Worm (Caenorhabditis elegans): Measurements from ENCODE around the gene ten-1.
A peak's percentile ranks its signal among the peaks of the same experiment; 100 is the strongest.

ten-1 gene

DNA sequence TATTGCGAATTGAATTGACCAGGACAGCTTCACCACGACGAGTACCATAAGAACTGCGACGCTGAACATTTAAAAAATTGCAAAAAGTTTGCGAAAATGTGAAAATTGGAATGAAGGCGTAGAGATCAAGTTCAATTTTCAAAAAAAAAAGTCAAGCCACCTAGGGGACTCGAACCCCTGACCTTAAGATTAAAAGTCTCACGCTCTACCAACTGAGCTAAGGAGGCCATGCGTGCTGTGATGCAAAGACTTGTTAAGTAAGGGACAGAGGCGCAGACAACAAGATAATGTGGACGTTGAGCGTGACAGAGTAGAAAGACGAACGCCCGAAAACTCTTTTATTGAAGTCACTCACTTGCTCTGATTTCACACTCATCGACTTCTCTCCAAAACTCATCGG is 66.8 kb downstream of the ten-1 start (continued):
- TF ChIP-seq sem-4 (tag; optimal IDR thresholded peaks at IDR 0.05) = no peak
- no peak for TF ChIP-seq nhr-77 (tag; optimal IDR thresholded peaks at IDR 0.05)
- peak; percentile 65 for TF ChIP-seq C34F6.9 (tag; optimal IDR thresholded peaks at IDR 0.05)
- TF ChIP-seq nhr-25 (tag; optimal IDR thresholded peaks at IDR 0.05) = no peak
- peak; percentile 73 for TF ChIP-seq unc-55 (GFP tag; optimal IDR thresholded peaks at IDR 0.05)
- peak; percentile 56 to 74 for TF ChIP-seq lsy-2 (tag; optimal IDR thresholded peaks at IDR 0.05)

DNA sequence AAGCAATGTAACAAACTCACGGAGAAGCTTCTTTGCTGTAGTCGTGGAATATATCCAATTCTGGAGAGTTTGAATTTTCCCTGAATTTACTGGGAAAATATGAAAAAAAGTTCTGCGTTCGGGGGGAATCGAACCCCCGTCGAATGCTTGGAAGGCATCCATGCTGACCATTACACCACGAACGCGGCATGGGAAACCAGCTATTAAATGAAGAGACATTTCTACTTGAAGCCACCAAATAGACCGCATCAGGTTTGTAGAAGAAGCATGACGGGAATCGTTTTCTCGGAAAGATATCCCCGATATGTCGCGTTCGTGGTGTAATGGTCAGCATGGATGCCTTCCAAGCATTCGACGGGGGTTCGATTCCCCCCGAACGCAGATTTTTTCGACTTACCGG is 67.8 kb downstream of the ten-1 start:
- peak; percentile 25 for TF ChIP-seq sma-3 (GFP tag; optimal IDR thresholded peaks at IDR 0.05)
- TF ChIP-seq crh-2 (tag; optimal IDR thresholded peaks at IDR 0.05) = peak; percentile 40
- peak; percentile 49 for TF ChIP-seq nhr-21 (tag; optimal IDR thresholded peaks at IDR 0.05)
- peak; percentile 4 for TF ChIP-seq C34F6.9 (tag; optimal IDR thresholded peaks at IDR 0.05)
- peak; percentile 32 for TF ChIP-seq sma-9 (GFP tag; optimal IDR thresholded peaks at IDR 0.05)
- TF ChIP-seq sma-9 (tag; optimal IDR thresholded peaks at IDR 0.05) = no peak
- TF ChIP-seq lsy-2 (tag; optimal IDR thresholded peaks at IDR 0.05) = peak in 1 of 2 experiments; percentile 46
- TF ChIP-seq nhr-129 (tag; optimal IDR thresholded peaks at IDR 0.05) = no peak
- TF ChIP-seq ceh-82 (tag; optimal IDR thresholded peaks at IDR 0.05) = no peak
- TF ChIP-seq lin-13 (GFP tag; optimal IDR thresholded peaks at IDR 0.05) = peak; percentile 26
- TF ChIP-seq ZK546.5 (tag; optimal IDR thresholded peaks at IDR 0.05) = no peak
- peak; percentile 21 for TF ChIP-seq unc-55 (GFP tag; optimal IDR thresholded peaks at IDR 0.05)
- no peak for TF ChIP-seq unc-62 (GFP tag; optimal IDR thresholded peaks at IDR 0.05)
- no peak for TF ChIP-seq ztf-4 (tag; optimal IDR thresholded peaks at IDR 0.05)

DNA sequence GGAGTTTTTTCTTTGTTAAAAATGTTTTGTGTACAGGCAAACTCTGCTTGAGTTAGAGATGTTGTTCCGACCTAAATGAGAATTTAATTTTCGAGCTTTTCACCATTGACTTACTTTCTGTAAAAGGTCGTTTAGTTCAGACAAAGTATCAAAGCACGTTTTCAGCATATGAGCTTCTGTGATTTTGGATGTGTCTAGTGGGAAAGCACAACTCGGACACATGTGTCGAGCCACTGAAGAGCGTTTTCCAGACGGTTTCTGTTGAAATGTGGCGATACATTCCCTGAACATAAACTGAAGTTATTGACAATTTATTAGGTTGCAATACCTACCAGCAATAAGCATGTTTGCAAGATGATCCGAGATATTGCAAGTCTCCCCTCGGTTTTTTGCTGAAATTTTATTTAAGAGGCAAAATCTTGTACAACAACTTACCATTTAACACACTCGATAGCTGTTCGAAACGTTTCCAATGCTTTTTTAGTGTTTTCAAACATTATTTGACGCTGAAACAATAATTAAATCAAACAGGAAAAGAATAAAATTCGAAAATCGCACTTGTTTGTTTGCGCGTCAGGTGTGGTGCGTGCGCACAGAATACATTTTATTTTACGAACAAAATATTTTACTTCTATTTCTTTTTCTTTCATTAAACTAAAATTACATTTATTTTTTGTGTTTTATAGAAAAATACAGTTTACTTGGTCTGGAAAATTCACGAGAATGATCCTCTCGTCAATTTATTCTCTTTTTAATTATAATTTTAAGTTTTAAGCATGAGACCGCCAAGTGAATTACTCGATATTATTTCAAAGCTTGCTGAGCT is 68.5 kb downstream of the ten-1 start, which contains the start of the genes brd-1 and K04C2.2:
Gene brd-1, minus strand, starts transcription at position 506 of the 826 bp plus-strand sequence.
Gene K04C2.2, plus strand, starts transcription at position 776 of the 826 bp plus-strand sequence.
- TF ChIP-seq lin-11 (tag; optimal IDR thresholded peaks at IDR 0.05) (no peak), lsy-2 (tag; optimal IDR thresholded peaks at IDR 0.05) (peak in 1 of 2 experiments; percentile 56), gmeb-1 (tag; optimal IDR thresholded peaks at IDR 0.05) (peak; percentile 55), ceh-82 (tag; optimal IDR thresholded peaks at IDR 0.05) (no peak), unc-55 (GFP tag; optimal IDR thresholded peaks at IDR 0.05) (peak; percentile 30)

DNA sequence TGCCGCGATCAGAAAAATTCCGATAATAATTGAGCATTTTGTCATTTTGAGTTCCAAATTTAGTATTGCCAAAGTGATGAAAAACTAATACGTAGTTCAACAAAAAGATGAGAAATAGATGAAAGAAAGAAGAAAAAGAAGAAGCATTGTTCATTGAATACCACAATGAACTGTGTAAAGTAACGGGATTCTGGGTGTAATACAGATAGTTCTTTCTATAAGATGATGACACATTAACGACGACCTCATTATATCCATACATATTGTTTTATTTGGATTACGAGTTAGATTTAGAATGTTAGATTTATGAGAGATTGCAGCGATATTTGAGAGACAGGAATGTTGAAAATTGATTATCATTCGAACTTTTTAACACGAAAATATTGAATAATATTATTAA is 70.8 kb downstream of the ten-1 start, which contains the start of gene K04C2.5:
Gene K04C2.5, minus strand, starts transcription at position 101 of the 400 bp plus-strand sequence.
- no peak for TF ChIP-seq F13H6.1 (tag; optimal IDR thresholded peaks at IDR 0.05)
- no peak for TF ChIP-seq nhr-25 (tag; optimal IDR thresholded peaks at IDR 0.05)
- no peak for TF ChIP-seq elt-3 (tag; optimal IDR thresholded peaks at IDR 0.05)
- TF ChIP-seq ceh-16 (tag; optimal IDR thresholded peaks at IDR 0.05) = no peak
- no peak for TF ChIP-seq C34F6.9 (tag; optimal IDR thresholded peaks at IDR 0.05)
- TF ChIP-seq nhr-237 (tag; optimal IDR thresholded peaks at IDR 0.05) = no peak
- no peak for TF ChIP-seq crh-2 (tag; optimal IDR thresholded peaks at IDR 0.05)
- no peak for TF ChIP-seq nhr-21 (tag; optimal IDR thresholded peaks at IDR 0.05)
- no peak for TF ChIP-seq unc-39 (tag; optimal IDR thresholded peaks at IDR 0.05)
- TF ChIP-seq nhr-11 (tag; optimal IDR thresholded peaks at IDR 0.05) = no peak
- TF ChIP-seq mbf-1 (tag; optimal IDR thresholded peaks at IDR 0.05) = no peak
- TF ChIP-seq sma-3 (GFP tag; optimal IDR thresholded peaks at IDR 0.05) = no peak
- TF ChIP-seq elt-1 (tag; optimal IDR thresholded peaks at IDR 0.05) = no peak
- TF ChIP-seq ZK546.5 (tag; optimal IDR thresholded peaks at IDR 0.05) = no peak
- TF ChIP-seq zag-1 (tag; optimal IDR thresholded peaks at IDR 0.05) = no peak

DNA sequence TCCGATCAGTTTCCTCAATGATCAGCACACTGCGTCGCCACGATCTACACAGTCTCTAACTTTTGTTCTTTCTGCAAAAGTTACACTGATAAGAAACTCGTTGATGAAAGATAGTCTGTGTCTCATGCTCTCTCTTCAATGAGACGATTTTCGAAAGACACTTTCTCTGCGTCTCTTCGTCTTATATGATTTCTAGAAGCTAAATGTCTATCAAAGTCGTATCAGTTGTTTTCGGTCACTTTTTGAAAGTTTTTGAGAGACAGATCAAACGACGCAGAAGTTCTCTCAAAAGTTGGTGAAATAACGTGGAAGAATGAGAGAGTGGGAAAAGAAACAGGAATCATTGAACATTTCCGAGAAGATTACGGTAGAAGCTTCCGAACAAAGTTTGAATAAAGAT is 74.4 kb downstream of the ten-1 start:
- TF ChIP-seq fos-1 (tag; optimal IDR thresholded peaks at IDR 0.05) (peak; percentile 83), ama-1 (optimal IDR thresholded peaks at IDR 0.05) (peak; percentile 9), nhr-10 (tag; optimal IDR thresholded peaks at IDR 0.05) (no peak), sma-9 (GFP tag; optimal IDR thresholded peaks at IDR 0.05) (peak; percentile 88), sma-9 (tag; optimal IDR thresholded peaks at IDR 0.05) (no peak), ZK546.5 (tag; optimal IDR thresholded peaks at IDR 0.05) (no peak), gmeb-1 (tag; optimal IDR thresholded peaks at IDR 0.05) (peak; percentile 62), nhr-25 (tag; optimal IDR thresholded peaks at IDR 0.05) (peak; percentile 56), skn-1 (tag; optimal IDR thresholded peaks at IDR 0.05) (no peak), sem-4 (tag; optimal IDR thresholded peaks at IDR 0.05) (peak; percentile 8), nhr-129 (tag; optimal IDR thresholded peaks at IDR 0.05) (peak; percentile 83), lin-13 (GFP tag; optimal IDR thresholded peaks at IDR 0.05) (peak; percentile 14), F13H6.1 (tag; optimal IDR thresholded peaks at IDR 0.05) (peak; percentile 82), crh-2 (tag; optimal IDR thresholded peaks at IDR 0.05) (peak; percentile 76), nhr-6 (tag; optimal IDR thresholded peaks at IDR 0.05) (peak; percentile 67), nhr-21 (tag; optimal IDR thresholded peaks at IDR 0.05) (peak; percentile 82), nhr-23 (tag; optimal IDR thresholded peaks at IDR 0.05) (no peak), nhr-237 (tag; optimal IDR thresholded peaks at IDR 0.05) (no peak), lsy-2 (tag; optimal IDR thresholded peaks at IDR 0.05) (peak; percentile 17 to 82), sma-3 (GFP tag; optimal IDR thresholded peaks at IDR 0.05) (peak; percentile 68), C34F6.9 (tag; optimal IDR thresholded peaks at IDR 0.05) (peak; percentile 70), egl-27 (tag; optimal IDR thresholded peaks at IDR 0.05) (peak; percentile 75), blmp-1 (tag; optimal IDR thresholded peaks at IDR 0.05; ENCODE audit: insufficient read depth) (peak; percentile 32)

All from whole organism, L2 larva.